Worm (Caenorhabditis elegans) whole organism, young adult: ENCODE data around the gene ncx-2.

Experiments used
- C06A6.2 ChIP-seq: fragments of 200-800 bp; sonication (Bioruptor generic); conservative IDR thresholded peaks from 2 replicates; pipeline ENCODE4 v1.3.6; 2022; ENCODE audit warnings: missing genetic modification characterization, missing compliant biosample characterization
- D2030.7 ChIP-seq: fragments of 200-800 bp; sonication (Bioruptor generic); IDR thresholded peaks from 2 replicates; pipeline ENCODE4 v1.3.6; 2022; ENCODE audit warnings: missing genetic modification reagents, missing genetic modification characterization, missing compliant biosample characterization
- F10E7.11 ChIP-seq: sonication (generic microtip); optimal IDR thresholded peaks from 2 replicates; lab custom pipeline; 2017; ENCODE audit warnings: mild to moderate bottlenecking, missing genetic modification characterization, moderate library complexity, missing compliant biosample characterization
- F23B12.7 ChIP-seq: sonication (generic microtip); optimal IDR thresholded peaks from 2 replicates; lab custom pipeline; 2017; ENCODE audit warnings: missing genetic modification characterization, mild to moderate bottlenecking, missing compliant biosample characterization, antibody characterized with exemption, moderate library complexity; ENCODE audit not compliant: insufficient read depth
- F33H1.4 ChIP-seq: fragments of 200-800 bp; sonication (Bioruptor generic); IDR thresholded peaks from 2 replicates; pipeline ENCODE4 v1.3.6; 2022; ENCODE audit warnings: missing genetic modification reagents, missing genetic modification characterization, missing compliant biosample characterization
- F37B4.10 ChIP-seq: fragments of 200-800 bp; sonication (Bioruptor generic); IDR thresholded peaks from 2 replicates; pipeline ENCODE4 v1.3.6; 2022; ENCODE audit warnings: missing genetic modification characterization, missing compliant biosample characterization
- F39B2.1 ChIP-seq: fragments of 200-800 bp; sonication (Bioruptor generic); IDR thresholded peaks from 2 replicates; pipeline ENCODE4 v1.3.6; 2022; ENCODE audit warnings: missing genetic modification reagents, missing genetic modification characterization, missing compliant biosample characterization
- Y67H2A.10 ChIP-seq: fragments of 200-800 bp; sonication (Bioruptor generic); conservative IDR thresholded peaks from 2 replicates; pipeline ENCODE4 v1.3.6; 2022; ENCODE audit warnings: missing genetic modification reagents, missing genetic modification characterization, missing compliant biosample characterization
- Y95B8A.8 ChIP-seq: fragments of 200-800 bp; sonication (Bioruptor generic); IDR thresholded peaks from 2 replicates; pipeline ENCODE4 v1.3.6; 2022; ENCODE audit warnings: missing genetic modification reagents, missing genetic modification characterization, missing compliant biosample characterization
- ZK185.1 ChIP-seq: sonication (generic microtip); optimal IDR thresholded peaks from 2 replicates; lab custom pipeline; 2016; ENCODE audit warnings: mild to moderate bottlenecking, missing genetic modification characterization, missing compliant biosample characterization; ENCODE audit not compliant: poor library complexity, severe bottlenecking
- attf-3 ChIP-seq: fragments of 200-800 bp; sonication (Bioruptor generic); conservative IDR thresholded peaks from 2 replicates; pipeline ENCODE4 v1.3.6; 2022; ENCODE audit warnings: missing genetic modification reagents, missing genetic modification characterization, missing compliant biosample characterization
- bed-1 ChIP-seq: fragments of 200-800 bp; sonication (Bioruptor generic); IDR thresholded peaks from 2 replicates; pipeline ENCODE4 v1.3.6; 2022; ENCODE audit warnings: missing genetic modification reagents, missing genetic modification characterization, missing compliant biosample characterization
- cebp-1 ChIP-seq, 2 experiments: fragments of 200-800 bp in 1 of 2; sonication (Bioruptor generic) in 1 of 2; sonication (generic microtip) in 1 of 2; IDR thresholded peaks in 1 of 2; optimal IDR thresholded peaks in 1 of 2; 2 replicates each; pipeline versions ENCODE4 v1.3.6 to Lab custom; 2017 to 2022; ENCODE audit warnings: missing compliant biosample characterization in 2 of 2, missing genetic modification characterization in 2 of 2, mild to moderate bottlenecking in 1 of 2, missing genetic modification reagents in 1 of 2, moderate library complexity in 1 of 2
- ceh-100 ChIP-seq: fragments of 200-800 bp; sonication (Bioruptor generic); IDR thresholded peaks from 2 replicates; pipeline ENCODE4 v1.3.6; 2022; ENCODE audit warnings: missing genetic modification reagents, missing genetic modification characterization, missing compliant biosample characterization
- ceh-27 ChIP-seq: fragments of 200-800 bp; sonication (Bioruptor generic); optimal IDR thresholded peaks from 2 replicates; lab custom pipeline; 2018; ENCODE audit warnings: mild to moderate bottlenecking, missing genetic modification characterization, moderate library complexity, missing compliant biosample characterization
- dpff-1 ChIP-seq: sonication (generic microtip); optimal IDR thresholded peaks from 2 replicates; lab custom pipeline; 2017; ENCODE audit warnings: mild to moderate bottlenecking, missing genetic modification characterization, missing compliant biosample characterization
- ekl-4 ChIP-seq: fragments of 200-800 bp; sonication (Bioruptor generic); IDR thresholded peaks from 2 replicates; pipeline ENCODE4 v1.3.6; 2022; ENCODE audit warnings: missing genetic modification reagents, missing genetic modification characterization, missing compliant biosample characterization
- gei-17 ChIP-seq: fragments of 200-800 bp; sonication (Bioruptor generic); optimal IDR thresholded peaks from 2 replicates; lab custom pipeline; 2018; ENCODE audit warnings: mild to moderate bottlenecking, missing genetic modification characterization, missing compliant biosample characterization
- hlh-26 ChIP-seq: fragments of 200-800 bp; sonication (Bioruptor generic); conservative IDR thresholded peaks from 2 replicates; pipeline ENCODE4 v1.3.6; 2022; ENCODE audit warnings: missing genetic modification reagents, missing genetic modification characterization, missing compliant biosample characterization
- hmg-20 ChIP-seq: fragments of 200-800 bp; sonication (Bioruptor generic); IDR thresholded peaks from 2 replicates; pipeline ENCODE4 v1.3.6; 2022; ENCODE audit warnings: missing genetic modification reagents, missing genetic modification characterization, missing compliant biosample characterization
- lin-35 ChIP-seq, 3 experiments: fragments of 150-350 bp in 2 of 3; sonication (generic microtip) in 1 of 3; optimal IDR thresholded peaks; 2 replicates each; lab custom pipeline; 2014 to 2018; ENCODE audit warnings: missing biosample characterization in 3 of 3, missing genetic modification characterization in 3 of 3, missing genetic modification reagents in 3 of 3
- madf-3 ChIP-seq: fragments of 200-800 bp; sonication (Bioruptor generic); IDR thresholded peaks from 2 replicates; pipeline ENCODE4 v1.3.6; 2022; ENCODE audit warnings: missing genetic modification reagents, missing genetic modification characterization, missing compliant biosample characterization
- madf-6 ChIP-seq: fragments of 200-800 bp; sonication (Bioruptor generic); IDR thresholded peaks from 2 replicates; pipeline ENCODE4 v1.3.6; 2022; ENCODE audit warnings: missing genetic modification reagents, missing genetic modification characterization, missing compliant biosample characterization
- mxl-1 ChIP-seq: sonication (generic microtip); optimal IDR thresholded peaks from 2 replicates; lab custom pipeline; 2016; ENCODE audit warnings: missing genetic modification characterization, missing compliant biosample characterization
- nfya-1 ChIP-seq: sonication (generic microtip); optimal IDR thresholded peaks from 2 replicates; lab custom pipeline; 2017; ENCODE audit warnings: antibody characterized with exemption, missing compliant biosample characterization, missing genetic modification characterization, borderline replicate concordance; ENCODE audit not compliant: insufficient read depth
- nhr-27 ChIP-seq: fragments of 200-800 bp; sonication (Bioruptor generic); optimal IDR thresholded peaks from 2 replicates; lab custom pipeline; 2018; ENCODE audit warnings: mild to moderate bottlenecking, missing genetic modification characterization, moderate library complexity, missing compliant biosample characterization
- nhr-80 ChIP-seq: sonication (generic microtip); optimal IDR thresholded peaks from 2 replicates; lab custom pipeline; 2016; ENCODE audit warnings: missing genetic modification characterization, missing compliant biosample characterization
- pbrm-1 ChIP-seq: fragments of 200-800 bp; sonication (Bioruptor generic); IDR thresholded peaks from 2 replicates; pipeline ENCODE4 v1.3.6; 2022; ENCODE audit warnings: missing genetic modification reagents, missing genetic modification characterization, missing compliant biosample characterization
- rcor-1 ChIP-seq: fragments of 200-800 bp; sonication (Bioruptor generic); IDR thresholded peaks from 2 replicates; pipeline ENCODE4 v1.3.6; 2022; ENCODE audit warnings: missing genetic modification reagents, missing genetic modification characterization, missing compliant biosample characterization
- repo-1 ChIP-seq: sonication (generic microtip); optimal IDR thresholded peaks from 2 replicates; lab custom pipeline; 2017; ENCODE audit warnings: mild to moderate bottlenecking, missing genetic modification characterization, missing compliant biosample characterization
- sea-2 ChIP-seq: fragments of 200-800 bp; sonication (Bioruptor generic); IDR thresholded peaks from 2 replicates; pipeline ENCODE4 v1.3.6; 2022; ENCODE audit warnings: missing genetic modification characterization, missing compliant biosample characterization
- snpc-1.3 ChIP-seq: sonication (generic microtip); optimal IDR thresholded peaks from 2 replicates; lab custom pipeline; 2017; ENCODE audit warnings: missing genetic modification characterization, mild to moderate bottlenecking, missing compliant biosample characterization, antibody characterized with exemption, moderate library complexity, missing genotype, missing genetic modification reagents; ENCODE audit not compliant: insufficient read depth
- tlf-1 ChIP-seq: fragments of 200-800 bp; sonication (Bioruptor generic); optimal IDR thresholded peaks from 2 replicates; lab custom pipeline; 2018; ENCODE audit warnings: mild to moderate bottlenecking, missing genetic modification characterization, missing compliant biosample characterization
- ztf-22 ChIP-seq: fragments of 200-800 bp; sonication (Bioruptor generic); optimal IDR thresholded peaks from 2 replicates; lab custom pipeline; 2018; ENCODE audit warnings: mild to moderate bottlenecking, missing genetic modification characterization, moderate library complexity, missing compliant biosample characterization
- ztf-26 ChIP-seq: sonication (generic microtip); optimal IDR thresholded peaks from 2 replicates; lab custom pipeline; 2017; ENCODE audit warnings: missing genetic modification characterization, missing compliant biosample characterization
- ztf-3 ChIP-seq: fragments of 200-800 bp; sonication (Bioruptor generic); optimal IDR thresholded peaks from 2 replicates; lab custom pipeline; 2018; ENCODE audit warnings: mild to moderate bottlenecking, missing genetic modification characterization, missing compliant biosample characterization

ncx-2 gene

DNA sequence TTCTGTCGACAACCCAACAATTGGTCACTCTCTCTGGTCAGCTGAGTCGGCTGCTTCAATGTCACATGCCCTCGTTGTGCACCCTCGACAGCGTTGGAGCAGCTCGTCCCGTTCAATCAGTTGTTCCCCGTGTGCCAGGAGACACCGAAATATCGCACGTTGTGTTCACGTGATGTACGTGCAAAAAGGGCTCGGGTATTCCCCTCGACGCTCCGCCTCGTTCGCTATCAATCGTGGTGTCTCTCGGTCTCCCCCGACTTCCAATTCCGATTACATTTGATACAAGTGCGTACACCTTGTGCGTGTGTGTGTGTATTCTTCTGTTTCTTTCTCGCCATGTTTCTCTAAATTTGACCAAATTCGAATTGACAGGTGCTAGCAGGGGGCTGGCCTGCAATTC is 32.0 kb upstream of the ncx-2 start (continued):
- TF ChIP-seq F23B12.7 (tag; lab: Kevin White, UChicago) (no peak), F33H1.4 (GFP tag; lab: Robert Waterston, UW) (no peak), snpc-1.3 (no peak), hlh-26 (GFP tag; lab: Robert Waterston, UW) (no peak), F39B2.1 (GFP tag; lab: Robert Waterston, UW) (no peak), madf-3 (GFP tag; lab: Robert Waterston, UW) (no peak), dpff-1 (tag; lab: Kevin White, UChicago) (no peak), D2030.7 (GFP tag; lab: Robert Waterston, UW) (no peak), F37B4.10 (GFP tag; lab: Robert Waterston, UW) (no peak)

- TF ChIP-seq ceh-100 (no peak), Y67H2A.10 (no peak), hmg-20 (GFP tag; lab: Robert Waterston, UW) (no peak), sea-2 (GFP tag; lab: Robert Waterston, UW) (no peak), madf-6 (GFP tag; lab: Robert Waterston, UW) (no peak), C06A6.2 (no peak), nfya-1 (tag; lab: Kevin White, UChicago) (no peak), lin-35 (GFP tag; optimal IDR thresholded peaks at IDR 0.05; lab: Kevin White, UChicago) (no peak), Y95B8A.8 (GFP tag; lab: Robert Waterston, UW) (no peak), F10E7.11 (tag; lab: Kevin White, UChicago) (no peak), tlf-1 (no peak), mxl-1 (tag; lab: Kevin White, UChicago) (no peak), attf-3 (GFP tag; lab: Robert Waterston, UW) (no peak), gei-17 (GFP tag; lab: Kevin White, UChicago) (no peak)
These were observed 31.5 kb upstream of the ncx-2 start for ce11 chrV:5272034-5272433.

ce11 chrV:5272619-5273074 is 30.8 kb upstream of the ncx-2 start:
- no peak for TF ChIP-seq bed-1
- peak; percentile 34; the same call in 1 of the 2 replicates for TF ChIP-seq pbrm-1 (GFP tag; lab: Robert Waterston, UW)
- TF ChIP-seq ztf-22 (GFP tag; lab: Kevin White, UChicago) = peak; percentile 1
- no peak for TF ChIP-seq sea-2 (GFP tag; lab: Robert Waterston, UW)
- peak; percentile 34 for TF ChIP-seq ztf-3

DNA sequence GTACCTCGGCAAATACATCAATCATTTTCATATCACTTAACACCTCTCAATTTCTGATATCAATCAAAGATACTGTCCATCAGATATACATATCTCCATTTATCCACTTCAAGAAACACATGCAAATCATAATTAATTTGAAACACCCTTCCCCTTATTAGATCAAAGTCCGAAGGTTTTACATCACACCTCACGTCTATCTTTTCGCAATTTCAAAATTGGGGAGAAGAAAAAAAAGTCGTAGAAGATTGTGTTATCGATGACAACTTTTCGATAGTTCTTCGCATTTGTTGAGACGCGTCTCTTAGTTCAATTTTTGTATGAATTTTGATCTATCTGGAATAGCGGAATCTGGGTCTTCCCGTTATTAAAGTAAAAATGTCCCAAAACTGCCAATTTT is 30.2 kb upstream of the ncx-2 start:
- TF ChIP-seq ekl-4 = no peak
- TF ChIP-seq ZK185.1 (tag; lab: Kevin White, UChicago) = peak; percentile 32
- no peak for TF ChIP-seq ztf-26 (tag; lab: Kevin White, UChicago)
- TF ChIP-seq repo-1 = no peak
- TF ChIP-seq cebp-1 (GFP tag; IDR thresholded peaks at IDR 0.05; lab: Robert Waterston, UW) = no peak
- peak; percentile 2 for TF ChIP-seq cebp-1 (tag; optimal IDR thresholded peaks at IDR 0.05; lab: Kevin White, UChicago)
- TF ChIP-seq ceh-27 = no peak
- TF ChIP-seq rcor-1 (GFP tag; lab: Robert Waterston, UW) = peak; percentile 31; the same call in 1 of the 2 replicates
- no peak for TF ChIP-seq nhr-27 (tag; lab: Kevin White, UChicago)
- peak; percentile 24 for TF ChIP-seq nhr-80 (tag; lab: Kevin White, UChicago)
